Worm (Caenorhabditis elegans) whole organism, L1 larva: ENCODE measurements around the gene usp-46.

Source experiments
- C04F5.9 ChIP-seq: sonication (generic microtip); optimal IDR thresholded peaks from 2 replicates; lab custom pipeline; 2016; ENCODE audit warnings: missing genetic modification characterization, missing compliant biosample characterization
- C16A3.4 ChIP-seq: fragments of 150-350 bp; optimal IDR thresholded peaks from 2 replicates; lab custom pipeline; 2014; ENCODE audit warnings: missing biosample characterization, missing genetic modification characterization
- Y116A8C.19 ChIP-seq: sonication (generic microtip); optimal IDR thresholded peaks from 2 replicates; lab custom pipeline; 2016; ENCODE audit warnings: missing compliant biosample characterization, missing genetic modification characterization, borderline replicate concordance
- alr-1 ChIP-seq: fragments of 200-800 bp; sonication (Bioruptor generic); optimal IDR thresholded peaks from 2 replicates; lab custom pipeline; 2018; ENCODE audit warnings: borderline replicate concordance, mild to moderate bottlenecking, missing genetic modification characterization, missing compliant biosample characterization
- ama-1 ChIP-seq: fragments of 150-350 bp; optimal IDR thresholded peaks from 2 replicates; lab custom pipeline; 2014
- blmp-1 ChIP-seq: fragments of 150-350 bp; optimal IDR thresholded peaks from 2 replicates; lab custom pipeline; 2014; ENCODE audit warnings: missing biosample characterization, missing genetic modification characterization
- ceh-63 ChIP-seq: fragments of 200-800 bp; sonication (Bioruptor generic); optimal IDR thresholded peaks from 2 replicates; lab custom pipeline; 2018; ENCODE audit warnings: mild to moderate bottlenecking, missing genetic modification characterization, missing compliant biosample characterization
- dpl-1 ChIP-seq, 3 experiments: fragments of 150-350 bp in 2 of 3; sonication (generic microtip) in 1 of 3; optimal IDR thresholded peaks; 2 replicates each; lab custom pipeline; 2014 to 2017; ENCODE audit warnings: missing biosample characterization in 3 of 3, missing genetic modification characterization in 3 of 3, missing genetic modification reagents in 3 of 3
- dsc-1 ChIP-seq: sonication (generic microtip); optimal IDR thresholded peaks from 2 replicates; lab custom pipeline; 2016; ENCODE audit warnings: mild to moderate bottlenecking, missing genetic modification characterization, missing compliant biosample characterization
- efl-1 ChIP-seq, 4 experiments: fragments of 150-350 bp; optimal IDR thresholded peaks in 3 of 4; peaks in 1 of 4; 1 replicate in 1 of 4; 2 replicates in 3 of 4; lab custom pipeline; 2014; ENCODE audit warnings: missing biosample characterization in 2 of 4, missing genetic modification characterization in 2 of 4, missing genetic modification reagents in 2 of 4
- egl-13 ChIP-seq: sonication (generic microtip); optimal IDR thresholded peaks from 2 replicates; lab custom pipeline; 2016; ENCODE audit warnings: missing genotype, missing genetic modification reagents, missing genetic modification characterization, missing compliant biosample characterization
- egl-27 ChIP-seq, 2 experiments: fragments of 150-350 bp in 1 of 2; sonication (generic microtip); optimal IDR thresholded peaks; 3 replicates each; lab custom pipeline; 2017 to 2018; ENCODE audit warnings: missing biosample characterization in 2 of 2, missing genetic modification characterization in 2 of 2, missing genetic modification reagents in 2 of 2
- elt-3 ChIP-seq, 6 experiments: fragments of 150-350 bp in 1 of 6; sonication (generic microtip); optimal IDR thresholded peaks; 2 replicates each; lab custom pipeline; 2017 to 2018; ENCODE audit warnings: missing biosample characterization in 6 of 6, missing genetic modification characterization in 6 of 6, inconsistent platforms in 1 of 6
- ets-5 ChIP-seq: fragments of 200-800 bp; sonication (Bioruptor generic); IDR thresholded peaks from 2 replicates; pipeline ENCODE4 v1.3.6; 2022; ENCODE audit warnings: missing genetic modification characterization, missing compliant biosample characterization
- fkh-4 ChIP-seq: sonication (generic microtip); optimal IDR thresholded peaks from 2 replicates; lab custom pipeline; 2016; ENCODE audit warnings: missing compliant biosample characterization, missing genetic modification characterization, borderline replicate concordance
- fkh-8 ChIP-seq: sonication (generic microtip); optimal IDR thresholded peaks from 2 replicates; lab custom pipeline; 2016; ENCODE audit warnings: mild to moderate bottlenecking, missing genetic modification characterization, missing compliant biosample characterization
- fos-1 ChIP-seq: fragments of 150-350 bp; optimal IDR thresholded peaks from 2 replicates; lab custom pipeline; 2014; ENCODE audit warnings: missing biosample characterization, missing genetic modification characterization
- grh-1 ChIP-seq: fragments of 200-800 bp; sonication (Bioruptor generic); IDR thresholded peaks from 2 replicates; pipeline ENCODE4 v1.3.6; 2022; ENCODE audit warnings: missing genetic modification reagents, missing genetic modification characterization, missing compliant biosample characterization
- hlh-17 ChIP-seq: fragments of 200-800 bp; sonication (Bioruptor generic); optimal IDR thresholded peaks from 2 replicates; lab custom pipeline; 2018; ENCODE audit warnings: missing genetic modification characterization, mild to moderate bottlenecking, missing compliant biosample characterization, moderate library complexity, borderline replicate concordance
- hlh-4 ChIP-seq: sonication (generic microtip); optimal IDR thresholded peaks from 2 replicates; lab custom pipeline; 2016; ENCODE audit warnings: mild to moderate bottlenecking, missing genetic modification characterization, missing compliant biosample characterization
- hpl-2 ChIP-seq: fragments of 150-350 bp; optimal IDR thresholded peaks from 2 replicates; lab custom pipeline; 2014; ENCODE audit warnings: missing biosample characterization, missing genetic modification reagents, missing genetic modification characterization
- irx-1 ChIP-seq: sonication (generic microtip); optimal IDR thresholded peaks from 2 replicates; lab custom pipeline; 2016; ENCODE audit warnings: missing genetic modification characterization, missing compliant biosample characterization
- lin-13 ChIP-seq: fragments of 150-350 bp; optimal IDR thresholded peaks from 2 replicates; lab custom pipeline; 2014; ENCODE audit warnings: missing biosample characterization, missing genetic modification reagents, missing genetic modification characterization
- lin-14 ChIP-seq: fragments of 200-800 bp; sonication (Bioruptor generic); optimal IDR thresholded peaks from 2 replicates; lab custom pipeline; 2018; ENCODE audit warnings: mild to moderate bottlenecking, missing genetic modification characterization, moderate library complexity, missing compliant biosample characterization
- lin-15B ChIP-seq: fragments of 150-350 bp; sonication (generic microtip); optimal IDR thresholded peaks from 3 replicates; lab custom pipeline; 2014; ENCODE audit warnings: missing biosample characterization, missing genetic modification characterization
- lin-35 ChIP-seq, 2 experiments: fragments of 150-350 bp; optimal IDR thresholded peaks; 2 replicates each; lab custom pipeline; 2014; ENCODE audit warnings: missing biosample characterization in 2 of 2, missing genetic modification characterization in 2 of 2, missing genetic modification reagents in 2 of 2
- lin-39 ChIP-seq: fragments of 150-350 bp; optimal IDR thresholded peaks from 2 replicates; lab custom pipeline; 2014; ENCODE audit warnings: missing biosample characterization, missing genetic modification reagents, missing genetic modification characterization
- mab-9 ChIP-seq: fragments of 200-800 bp; sonication (Bioruptor generic); IDR thresholded peaks from 2 replicates; pipeline ENCODE4 v1.3.6; 2022; ENCODE audit warnings: missing genetic modification reagents, missing genetic modification characterization, missing compliant biosample characterization
- mef-2 ChIP-seq: fragments of 150-350 bp; optimal IDR thresholded peaks from 2 replicates; lab custom pipeline; 2014; ENCODE audit warnings: missing biosample characterization, missing genetic modification characterization
- mep-1 ChIP-seq: fragments of 150-350 bp; optimal IDR thresholded peaks from 2 replicates; lab custom pipeline; 2014; ENCODE audit warnings: missing biosample characterization, missing genetic modification characterization
- nhr-11 ChIP-seq: fragments of 150-350 bp; optimal IDR thresholded peaks from 2 replicates; lab custom pipeline; 2014; ENCODE audit warnings: missing biosample characterization, missing genetic modification characterization
- nhr-19 ChIP-seq: fragments of 200-800 bp; sonication (Bioruptor generic); conservative IDR thresholded peaks from 2 replicates; pipeline ENCODE4 v1.3.6; 2022; ENCODE audit warnings: missing genetic modification characterization, missing compliant biosample characterization
- nhr-20 ChIP-seq: sonication (generic microtip); optimal IDR thresholded peaks from 2 replicates; lab custom pipeline; 2016; ENCODE audit warnings: mild to moderate bottlenecking, missing genetic modification characterization, missing compliant biosample characterization
- nhr-47 ChIP-seq: sonication (generic microtip); optimal IDR thresholded peaks from 2 replicates; lab custom pipeline; 2016; ENCODE audit warnings: mild to moderate bottlenecking, missing genetic modification characterization, moderate library complexity, missing compliant biosample characterization
- nhr-71 ChIP-seq: sonication (generic microtip); optimal IDR thresholded peaks from 2 replicates; lab custom pipeline; 2016; ENCODE audit warnings: mild to moderate bottlenecking, missing genetic modification characterization, moderate library complexity, missing compliant biosample characterization
- nhr-76 ChIP-seq: sonication (generic microtip); optimal IDR thresholded peaks from 2 replicates; lab custom pipeline; 2017; ENCODE audit warnings: missing biosample characterization, missing genetic modification characterization
- nhr-77 ChIP-seq: fragments of 150-350 bp; optimal IDR thresholded peaks from 2 replicates; lab custom pipeline; 2014; ENCODE audit warnings: missing biosample characterization, missing genetic modification characterization
- nhr-84 ChIP-seq: sonication (generic microtip); optimal IDR thresholded peaks from 2 replicates; lab custom pipeline; 2017; ENCODE audit warnings: missing biosample characterization, missing genetic modification characterization
- nhr-90 ChIP-seq: sonication (generic microtip); optimal IDR thresholded peaks from 2 replicates; lab custom pipeline; 2016; ENCODE audit warnings: mild to moderate bottlenecking, missing genetic modification characterization, missing compliant biosample characterization; ENCODE audit not compliant: poor library complexity
- pag-3 ChIP-seq: sonication (generic microtip); optimal IDR thresholded peaks from 2 replicates; lab custom pipeline; 2017; ENCODE audit warnings: missing genetic modification characterization, mild to moderate bottlenecking, missing compliant biosample characterization, antibody characterized with exemption, borderline replicate concordance; ENCODE audit not compliant: insufficient read depth
- pqm-1 ChIP-seq: sonication (generic microtip); optimal IDR thresholded peaks from 3 replicates; lab custom pipeline; 2017; ENCODE audit warnings: missing biosample characterization, missing genetic modification characterization
- sox-4 ChIP-seq: sonication (generic microtip); optimal IDR thresholded peaks from 2 replicates; lab custom pipeline; 2016; ENCODE audit warnings: missing genetic modification characterization, missing compliant biosample characterization
- swsn-7 ChIP-seq: sonication (generic microtip); optimal IDR thresholded peaks from 2 replicates; lab custom pipeline; 2016; ENCODE audit warnings: missing genetic modification characterization, missing compliant biosample characterization
- tbx-2 ChIP-seq: sonication (generic microtip); optimal IDR thresholded peaks from 2 replicates; lab custom pipeline; 2016; ENCODE audit warnings: missing genetic modification characterization, missing compliant biosample characterization
- unc-130 ChIP-seq: fragments of 150-350 bp; optimal IDR thresholded peaks from 2 replicates; lab custom pipeline; 2017; ENCODE audit warnings: missing biosample characterization, missing genetic modification characterization, inconsistent platforms
- unc-30 ChIP-seq: sonication (generic microtip); optimal IDR thresholded peaks from 2 replicates; lab custom pipeline; 2017; ENCODE audit warnings: missing biosample characterization, missing genetic modification characterization
- unc-98 ChIP-seq: fragments of 200-800 bp; sonication (Bioruptor generic); IDR thresholded peaks from 2 replicates; pipeline ENCODE4 v1.3.6; 2022; ENCODE audit warnings: missing genetic modification characterization, missing compliant biosample characterization
- vab-15 ChIP-seq: sonication (generic microtip); optimal IDR thresholded peaks from 2 replicates; lab custom pipeline; 2017; ENCODE audit warnings: missing genotype, mild to moderate bottlenecking, missing genetic modification characterization, missing compliant biosample characterization
- xbp-1 ChIP-seq: sonication (generic microtip); optimal IDR thresholded peaks from 2 replicates; lab custom pipeline; 2016; ENCODE audit warnings: missing genetic modification characterization, missing compliant biosample characterization
- zag-1 ChIP-seq: fragments of 150-350 bp; optimal IDR thresholded peaks from 2 replicates; lab custom pipeline; 2014; ENCODE audit warnings: missing biosample characterization, missing genetic modification characterization
- zip-4 ChIP-seq: fragments of 200-800 bp; sonication (Bioruptor generic); optimal IDR thresholded peaks from 2 replicates; lab custom pipeline; 2018; ENCODE audit warnings: mild to moderate bottlenecking, missing genetic modification characterization, moderate library complexity, missing compliant biosample characterization
- ztf-4 ChIP-seq: fragments of 150-350 bp; optimal IDR thresholded peaks from 2 replicates; lab custom pipeline; 2014; ENCODE audit warnings: missing biosample characterization, missing genetic modification characterization

usp-46 gene

ce11 chrIII:9731313-9731912 lies 45.0 kb upstream of the usp-46 start (continued):
- TF ChIP-seq xbp-1 (tag; lab: Kevin White, UChicago) (no peak), blmp-1 (no peak), lin-35 (GFP tag; optimal IDR thresholded peaks at IDR 0.05; lab: Kevin White, UChicago) (no peak), dpl-1 (GFP tag; optimal IDR thresholded peaks at IDR 0.05; lab: Kevin White, UChicago) (no peak), elt-3 (tag; optimal IDR thresholded peaks at IDR 0.05; lab: Kevin White, UChicago) (no peak), nhr-11 (tag; lab: Kevin White, UChicago) (no peak), nhr-47 (tag; lab: Kevin White, UChicago) (no peak), lin-15B (tag; lab: Kevin White, UChicago) (no peak), nhr-76 (tag; lab: Kevin White, UChicago) (no peak), pqm-1 (tag; lab: Kevin White, UChicago) (no peak), mep-1 (tag; lab: Kevin White, UChicago) (no peak), ceh-63 (GFP tag; lab: Kevin White, UChicago) (no peak), hpl-2 (no peak), nhr-71 (tag; lab: Kevin White, UChicago) (peak; percentile 60), hlh-4 (tag; lab: Kevin White, UChicago) (no peak), egl-13 (tag; lab: Kevin White, UChicago) (no peak), swsn-7 (tag; lab: Kevin White, UChicago) (peak; percentile 24), unc-98 (GFP tag; lab: Robert Waterston, UW) (no peak), fkh-8 (tag; lab: Kevin White, UChicago) (no peak), zag-1 (no peak), irx-1 (tag; lab: Kevin White, UChicago) (no peak), mab-9 (GFP tag; lab: Robert Waterston, UW) (no peak), dsc-1 (peak; percentile 75), ama-1 (lab: Kevin White, UChicago) (no peak), mef-2 (tag; lab: Kevin White, UChicago) (no peak), fkh-4 (no peak), alr-1 (tag; lab: Kevin White, UChicago) (no peak), zip-4 (GFP tag; lab: Kevin White, UChicago) (no peak), egl-27 (tag; optimal IDR thresholded peaks at IDR 0.05; lab: Kevin White, UChicago) (no peak), ets-5 (GFP tag; lab: Robert Waterston, UW) (no peak), sox-4 (no peak), Y116A8C.19 (tag; lab: Kevin White, UChicago) (no peak), unc-30 (tag; lab: Kevin White, UChicago) (no peak), C04F5.9 (tag; lab: Kevin White, UChicago) (no peak), nhr-19 (no peak; the same call in 1 of the 2 replicates), hlh-17 (GFP tag; lab: Kevin White, UChicago) (no peak), grh-1 (GFP tag; lab: Robert Waterston, UW) (no peak), efl-1 (optimal IDR thresholded peaks at IDR 0.05; lab: Kevin White, UChicago) (no peak), efl-1 (GFP tag; optimal IDR thresholded peaks at IDR 0.05 in 1 of 2; lab: Kevin White, UChicago) (peak in 1 of 2 experiments; percentile 3), nhr-77 (tag; lab: Kevin White, UChicago) (no peak), lin-13 (GFP tag; lab: Kevin White, UChicago) (no peak), C16A3.4 (no peak), nhr-90 (tag; lab: Kevin White, UChicago) (no peak), fos-1 (tag; lab: Kevin White, UChicago) (no peak), nhr-84 (tag; lab: Kevin White, UChicago) (no peak), nhr-20 (tag; lab: Kevin White, UChicago) (peak; percentile 20), vab-15 (tag; lab: Kevin White, UChicago) (no peak), tbx-2 (no peak), unc-130 (tag; lab: Kevin White, UChicago) (no peak), pag-3 (tag; lab: Kevin White, UChicago) (no peak), lin-39 (tag; lab: Kevin White, UChicago) (peak; percentile 51), lin-14 (GFP tag; lab: Kevin White, UChicago) (peak; percentile 90), ztf-4 (tag; lab: Kevin White, UChicago) (no peak)
